Fruit fly (Drosophila melanogaster) whole organism, embryonic: ENCODE data around the gene Usp5.
A peak's percentile ranks its signal among the peaks of the same experiment; 100 is the strongest.

ENCODE experiments used
- Atf-2 ChIP-seq: fragments of 200-800 bp; sonication (Bioruptor generic); optimal IDR thresholded peaks from 2 replicates; lab custom pipeline; 2016; ENCODE audit warnings: missing biosample characterization, missing genetic modification characterization
- Bteb2 ChIP-seq: fragments of 200-800 bp; sonication (Bioruptor generic); optimal IDR thresholded peaks from 2 replicates; lab custom pipeline; 2016; ENCODE audit warnings: missing biosample characterization, missing genetic modification characterization
- CG10431 ChIP-seq: fragments of 200-800 bp; sonication (Bioruptor generic); optimal IDR thresholded peaks from 3 replicates; lab custom pipeline; 2018; ENCODE audit warnings: missing biosample characterization, mild to moderate bottlenecking, missing genetic modification characterization
- CG10543 ChIP-seq: fragments of 200-800 bp; sonication (Bioruptor generic); optimal IDR thresholded peaks from 3 replicates; lab custom pipeline; 2017; ENCODE audit warnings: missing biosample characterization, mild to moderate bottlenecking, missing genetic modification characterization, moderate library complexity
- CG15601 ChIP-seq: fragments of 200-800 bp; sonication (Bioruptor generic); optimal IDR thresholded peaks from 3 replicates; lab custom pipeline; 2019; ENCODE audit warnings: missing biosample characterization, mild to moderate bottlenecking, missing genetic modification characterization, moderate library complexity
- CG16813 ChIP-seq: fragments of 200-800 bp; sonication (Bioruptor generic); IDR thresholded peaks from 3 replicates; pipeline ENCODE4 v1.3.6; 2022; ENCODE audit warnings: missing biosample characterization, missing genetic modification characterization; ENCODE audit not compliant: partially characterized antibody
- CG16863 ChIP-seq: fragments of 200-800 bp; sonication (Bioruptor generic); optimal IDR thresholded peaks from 3 replicates; lab custom pipeline; 2016; ENCODE audit warnings: missing biosample characterization, missing genetic modification characterization
- CG18262 ChIP-seq: fragments of 200-800 bp; optimal IDR thresholded peaks from 3 replicates; lab custom pipeline; 2019; ENCODE audit warnings: missing biosample characterization, mild to moderate bottlenecking, missing genetic modification characterization, moderate library complexity
- CG1832 ChIP-seq: fragments of 200-800 bp; sonication (Bioruptor generic); optimal IDR thresholded peaks from 2 replicates; lab custom pipeline; 2017; ENCODE audit warnings: missing biosample characterization, mild to moderate bottlenecking, missing genetic modification characterization, inconsistent platforms
- CG18764 ChIP-seq: fragments of 200-800 bp; sonication (Bioruptor generic); optimal IDR thresholded peaks from 3 replicates; lab custom pipeline; 2016; ENCODE audit warnings: missing biosample characterization, missing genetic modification characterization
- CG2678 ChIP-seq: fragments of 200-800 bp; sonication (Bioruptor generic); optimal IDR thresholded peaks from 3 replicates; lab custom pipeline; 2019; ENCODE audit warnings: missing biosample characterization, mild to moderate bottlenecking, missing genetic modification characterization, moderate library complexity
- CG34422 ChIP-seq: fragments of 200-800 bp; sonication (Bioruptor generic); IDR thresholded peaks from 3 replicates; pipeline ENCODE4 v1.3.6; 2022; ENCODE audit warnings: missing biosample characterization, missing genetic modification characterization
- CG6254 ChIP-seq: fragments of 200-800 bp; sonication (Bioruptor generic); optimal IDR thresholded peaks from 3 replicates; lab custom pipeline; 2017; ENCODE audit warnings: mild to moderate bottlenecking, missing biosample characterization, missing genetic modification reagents, missing genetic modification characterization
- CG6683 ChIP-seq: fragments of 200-800 bp; sonication (Bioruptor generic); optimal IDR thresholded peaks from 2 replicates; lab custom pipeline; 2017; ENCODE audit warnings: missing biosample characterization, mild to moderate bottlenecking, missing genetic modification characterization, missing genetic modification reagents
- CG7745 ChIP-seq: fragments of 200-800 bp; sonication (Bioruptor generic); optimal IDR thresholded peaks from 2 replicates; lab custom pipeline; 2018; ENCODE audit warnings: missing biosample characterization, mild to moderate bottlenecking, missing genetic modification characterization, moderate library complexity
- CG9215 ChIP-seq: fragments of 200-800 bp; sonication (Bioruptor generic); IDR thresholded peaks from 2 replicates; pipeline ENCODE4 v1.3.6; 2022; ENCODE audit warnings: missing biosample characterization, missing genetic modification characterization
- Chrac-16 ChIP-seq: fragments of 200-800 bp; sonication (Bioruptor generic); optimal IDR thresholded peaks from 3 replicates; lab custom pipeline; 2016; ENCODE audit warnings: missing biosample characterization, missing genetic modification characterization
- Deaf1 ChIP-seq: fragments of 200-800 bp; optimal IDR thresholded peaks from 3 replicates; lab custom pipeline; 2019; ENCODE audit warnings: missing biosample characterization, mild to moderate bottlenecking, missing genetic modification characterization, moderate library complexity
- Dfd ChIP-seq, 2 experiments: fragments of >200 bp; optimal IDR thresholded peaks; 2 replicates each; lab custom pipeline; 2017; ENCODE audit warnings: missing biosample characterization in 2 of 2, missing genetic modification characterization in 2 of 2
- Dip3 ChIP-seq: fragments of 200-800 bp; sonication (Bioruptor generic); optimal IDR thresholded peaks from 3 replicates; lab custom pipeline; 2016; ENCODE audit warnings: missing biosample characterization, missing genetic modification characterization
- Doc2 ChIP-seq: fragments of 200-800 bp; sonication (Bioruptor generic); IDR thresholded peaks from 2 replicates; pipeline ENCODE4 v1.3.6; 2022; ENCODE audit warnings: missing biosample characterization, missing genetic modification characterization
- Doc3 ChIP-seq: fragments of 200-800 bp; sonication (Bioruptor generic); IDR thresholded peaks from 3 replicates; pipeline ENCODE4 v1.3.6; 2022; ENCODE audit warnings: missing biosample characterization, missing genetic modification characterization; ENCODE audit not compliant: partially characterized antibody
- E2f1 ChIP-seq: fragments of 200-800 bp; sonication (Bioruptor generic); IDR thresholded peaks from 2 replicates; pipeline ENCODE4 v1.3.6; 2022; ENCODE audit warnings: missing biosample characterization, missing genetic modification characterization
- Gsc ChIP-seq: fragments of 200-800 bp; sonication (Bioruptor generic); IDR thresholded peaks from 2 replicates; pipeline ENCODE4 v1.3.6; 2022; ENCODE audit warnings: missing biosample characterization, missing genetic modification characterization
- H15 ChIP-seq: fragments of 200-800 bp; sonication (Bioruptor generic); IDR thresholded peaks from 3 replicates; pipeline ENCODE4 v1.3.6; 2022; ENCODE audit warnings: missing biosample characterization, missing genetic modification characterization
- HLH3B ChIP-seq: fragments of 200-800 bp; sonication (Bioruptor generic); IDR thresholded peaks from 2 replicates; pipeline ENCODE4 v1.3.6; 2022; ENCODE audit warnings: missing biosample characterization, missing genetic modification characterization
- Nf-YC ChIP-seq: fragments of 200-800 bp; optimal IDR thresholded peaks from 3 replicates; lab custom pipeline; 2019; ENCODE audit warnings: missing biosample characterization, mild to moderate bottlenecking, missing genetic modification characterization, moderate library complexity
- Opbp ChIP-seq: fragments of 200-800 bp; sonication (Bioruptor generic); IDR thresholded peaks from 3 replicates; pipeline ENCODE4 v1.3.6; 2022; ENCODE audit warnings: missing biosample characterization, missing genetic modification characterization; ENCODE audit not compliant: partially characterized antibody
- Sox102F ChIP-seq: fragments of 200-800 bp; sonication (Bioruptor generic); optimal IDR thresholded peaks from 2 replicates; lab custom pipeline; 2018; ENCODE audit warnings: missing biosample characterization, mild to moderate bottlenecking, missing genetic modification characterization, moderate library complexity
- Sry-β ChIP-seq: fragments of 200-800 bp; sonication (Bioruptor generic); optimal IDR thresholded peaks from 2 replicates; lab custom pipeline; 2018; ENCODE audit warnings: missing biosample characterization, mild to moderate bottlenecking, missing genetic modification characterization, moderate library complexity
- Stat92E ChIP-seq, 3 experiments: fragments of >200 bp in 2 of 3; fragments of 200-800 bp in 1 of 3; sonication (Bioruptor generic) in 1 of 3; optimal IDR thresholded peaks; 2 replicates each; lab custom pipeline; 2017 to 2019; ENCODE audit warnings: missing biosample characterization in 3 of 3, missing genetic modification characterization in 3 of 3, mild to moderate bottlenecking in 1 of 3, moderate library complexity in 1 of 3
- Xrp1 ChIP-seq: fragments of 200-800 bp; sonication (Bioruptor generic); IDR thresholded peaks from 2 replicates; pipeline ENCODE4 v1.3.6; 2022; ENCODE audit warnings: missing biosample characterization, missing genetic modification characterization
- al ChIP-seq: fragments of 200-800 bp; sonication (Bioruptor generic); IDR thresholded peaks from 2 replicates; pipeline ENCODE4 v1.3.6; 2022; ENCODE audit warnings: missing biosample characterization, missing genetic modification characterization
- br ChIP-seq: fragments of >200 bp; optimal IDR thresholded peaks from 2 replicates; lab custom pipeline; 2017
- cg ChIP-seq: fragments of 200-800 bp; sonication (Bioruptor generic); optimal IDR thresholded peaks from 3 replicates; lab custom pipeline; 2019; ENCODE audit warnings: missing biosample characterization, mild to moderate bottlenecking, missing genetic modification characterization, moderate library complexity
- chn ChIP-seq: fragments of 200-800 bp; sonication (Bioruptor generic); optimal IDR thresholded peaks from 2 replicates; lab custom pipeline; 2016; ENCODE audit warnings: missing biosample characterization, missing genetic modification characterization
- dati ChIP-seq: fragments of 200-800 bp; sonication (Bioruptor generic); IDR thresholded peaks from 2 replicates; pipeline ENCODE4 v1.3.6; 2022; ENCODE audit warnings: missing biosample characterization, missing genetic modification characterization
- dm ChIP-seq: fragments of 200-800 bp; sonication (Bioruptor generic); optimal IDR thresholded peaks from 3 replicates; lab custom pipeline; 2016; ENCODE audit warnings: missing biosample characterization, missing genetic modification characterization
- fd64A ChIP-seq: fragments of 200-800 bp; sonication (Bioruptor generic); optimal IDR thresholded peaks from 3 replicates; lab custom pipeline; 2018; ENCODE audit warnings: missing biosample characterization, mild to moderate bottlenecking, missing genetic modification characterization
- gsb-n ChIP-seq: fragments of 200-800 bp; sonication (Bioruptor generic); optimal IDR thresholded peaks from 3 replicates; lab custom pipeline; 2018; ENCODE audit warnings: missing biosample characterization, mild to moderate bottlenecking, missing genetic modification characterization
- ham ChIP-seq: fragments of 200-800 bp; sonication (Bioruptor generic); IDR thresholded peaks from 2 replicates; pipeline ENCODE4 v1.3.6; 2022; ENCODE audit warnings: missing biosample characterization, missing genetic modification characterization
- insv ChIP-seq, 2 experiments: fragments of 200-800 bp; sonication (Bioruptor generic); optimal IDR thresholded peaks; 3 replicates each; lab custom pipeline; 2016 to 2018; ENCODE audit warnings: missing biosample characterization in 2 of 2, missing genetic modification characterization in 2 of 2
- jing ChIP-seq: fragments of 200-800 bp; sonication (Bioruptor generic); optimal IDR thresholded peaks from 2 replicates; lab custom pipeline; 2018; ENCODE audit warnings: missing biosample characterization, mild to moderate bottlenecking, missing genetic modification characterization
- knrl ChIP-seq: fragments of 200-800 bp; sonication (Bioruptor generic); IDR thresholded peaks from 3 replicates; pipeline ENCODE4 v1.3.6; 2022; ENCODE audit warnings: missing biosample characterization, missing genetic modification characterization; ENCODE audit not compliant: partially characterized antibody
- mirr ChIP-seq: fragments of 200-800 bp; sonication (Bioruptor generic); optimal IDR thresholded peaks from 3 replicates; lab custom pipeline; 2018; ENCODE audit warnings: missing biosample characterization, mild to moderate bottlenecking, missing genetic modification characterization
- nerfin-2 ChIP-seq: fragments of 200-800 bp; sonication (Bioruptor generic); IDR thresholded peaks from 2 replicates; pipeline ENCODE4 v1.3.6; 2022; ENCODE audit warnings: missing biosample characterization, missing genetic modification characterization; ENCODE audit not compliant: partially characterized antibody
- scrt ChIP-seq: fragments of 200-800 bp; sonication (Bioruptor generic); optimal IDR thresholded peaks from 2 replicates; lab custom pipeline; 2018; ENCODE audit warnings: missing biosample characterization, mild to moderate bottlenecking, missing genetic modification characterization, moderate library complexity
- slbo ChIP-seq: fragments of 200-800 bp; sonication (Bioruptor generic); IDR thresholded peaks from 2 replicates; pipeline ENCODE4 v1.3.6; 2022; ENCODE audit warnings: missing biosample characterization, missing genetic modification characterization
- slp2 ChIP-seq: fragments of 200-800 bp; sonication (Bioruptor generic); optimal IDR thresholded peaks from 2 replicates; lab custom pipeline; 2016; ENCODE audit warnings: missing biosample characterization, missing genetic modification characterization
- unpg ChIP-seq: fragments of 200-800 bp; sonication (Bioruptor generic); optimal IDR thresholded peaks from 3 replicates; lab custom pipeline; 2018; ENCODE audit warnings: missing biosample characterization, mild to moderate bottlenecking, missing genetic modification characterization, moderate library complexity
- zf30C ChIP-seq: fragments of 200-800 bp; sonication (Bioruptor generic); optimal IDR thresholded peaks from 3 replicates; lab custom pipeline; 2018; ENCODE audit warnings: missing biosample characterization, mild to moderate bottlenecking, missing genetic modification characterization

Usp5 gene

dm6 chr3L:3127544-3127943, 20.6 kb downstream of the Usp5 start, which contains the start of gene promL (continued):
- TF ChIP-seq knrl (GFP tag; lab: Robert Waterston, UW) = peak; percentile 26; the same call in 1 of the 3 replicates
- TF ChIP-seq H15 (GFP tag; lab: Robert Waterston, UW) = no peak
- TF ChIP-seq Doc2 = no peak
- TF ChIP-seq CG16813 (GFP tag; lab: Robert Waterston, UW) = no peak
- no peak for TF ChIP-seq ham
- TF ChIP-seq Deaf1 (tag; lab: Kevin White, UChicago) = peak; percentile 40
- TF ChIP-seq CG2678 (tag; lab: Kevin White, UChicago) = peak; percentile 41
- TF ChIP-seq Xrp1 (GFP tag; lab: Robert Waterston, UW) = peak; percentile 5; the same call in 1 of the 2 replicates
- peak; percentile 16 for TF ChIP-seq Atf-2
- peak; percentile 59 for TF ChIP-seq Nf-YC (tag; lab: Kevin White, UChicago)
- peak; percentile 71 for TF ChIP-seq CG15601 (tag; lab: Kevin White, UChicago)
- peak; percentile 61; the same call in 2 of the 3 replicates for TF ChIP-seq Opbp (GFP tag; lab: Robert Waterston, UW)
- TF ChIP-seq Chrac-16 (GFP tag; lab: Kevin White, UChicago) = no peak
- peak; percentile 65 for TF ChIP-seq scrt
- TF ChIP-seq dm (GFP tag; lab: Kevin White, UChicago) = peak; percentile 53
- peak; percentile 23 for TF ChIP-seq zf30C (GFP tag; lab: Kevin White, UChicago)
- TF ChIP-seq CG6254 = no peak
- TF ChIP-seq jing (GFP tag; lab: Kevin White, UChicago) = no peak
- TF ChIP-seq Sox102F (GFP tag; lab: Kevin White, UChicago) = no peak
- TF ChIP-seq Doc3 = no peak
- TF ChIP-seq CG10431 (GFP tag; lab: Kevin White, UChicago) = peak; percentile 66
- peak; percentile 11 for TF ChIP-seq chn (GFP tag; lab: Kevin White, UChicago)
- peak; percentile 79 for TF ChIP-seq Bteb2 (GFP tag; lab: Kevin White, UChicago)
- peak; percentile 50 for TF ChIP-seq CG18262
- no peak for TF ChIP-seq CG1832 (GFP tag; lab: Kevin White, UChicago)
- no peak for TF ChIP-seq dati
- TF ChIP-seq br (lab: Kevin White, UChicago) = no peak
- peak; percentile 47 for TF ChIP-seq mirr (GFP tag; lab: Kevin White, UChicago)
- TF ChIP-seq Stat92E (GFP tag; optimal IDR thresholded peaks at IDR 0.05; lab: Kevin White, UChicago) = peak in 1 of 3 experiments; percentile 86
- TF ChIP-seq unpg (GFP tag; lab: Kevin White, UChicago) = peak; percentile 61
- TF ChIP-seq Dfd (GFP tag; optimal IDR thresholded peaks at IDR 0.05; lab: Kevin White, UChicago) = no peak
- no peak for TF ChIP-seq CG9215 (GFP tag; lab: Robert Waterston, UW)
- TF ChIP-seq CG34422 = peak; percentile 71; the same call in 1 of the 3 replicates
- peak; percentile 67 for TF ChIP-seq gsb-n (tag; lab: Kevin White, UChicago)
- no peak for TF ChIP-seq Sry-β
- TF ChIP-seq fd64A (GFP tag; lab: Kevin White, UChicago) = peak; percentile 41
- no peak for TF ChIP-seq Gsc
- TF ChIP-seq CG7745 = no peak
- TF ChIP-seq slbo (GFP tag; lab: Robert Waterston, UW) = no peak
- peak; percentile 17 for TF ChIP-seq cg
- peak in 1 of 2 experiments; percentile 55 for TF ChIP-seq insv (GFP tag; optimal IDR thresholded peaks at IDR 0.05; lab: Kevin White, UChicago)
- no peak for TF ChIP-seq al (GFP tag; lab: Robert Waterston, UW)
- no peak for TF ChIP-seq nerfin-2 (GFP tag; lab: Robert Waterston, UW)
- peak; percentile 9 for TF ChIP-seq CG16863 (GFP tag; lab: Kevin White, UChicago)
- peak; percentile 12 for TF ChIP-seq CG18764 (GFP tag; lab: Kevin White, UChicago)
- no peak for TF ChIP-seq CG6683 (GFP tag; lab: Kevin White, UChicago)
- no peak for TF ChIP-seq E2f1
- TF ChIP-seq slp2 (GFP tag; lab: Kevin White, UChicago) = peak; percentile 50
- no peak for TF ChIP-seq Dip3
- TF ChIP-seq HLH3B = 0 out of 2 replicates have a peak, but pooled peaks have one; percentile 11
- peak; percentile 76 for TF ChIP-seq CG10543 (GFP tag; lab: Kevin White, UChicago)
